Worm (Caenorhabditis elegans) whole organism, L2 larva: ENCODE results near the gene Y7A9D.1.
"Not testable (repeated sequence)": the region's sequence is repeated elsewhere in the genome, so short reads cannot be mapped to it uniquely, and the experiment has no call there.

Source experiments
- C34F6.9 ChIP-seq: fragments of 150-350 bp; optimal IDR thresholded peaks from 2 replicates; lab custom pipeline; 2014; ENCODE audit warnings: missing biosample characterization, missing genetic modification characterization
- F13H6.1 ChIP-seq: sonication (generic microtip); optimal IDR thresholded peaks from 2 replicates; lab custom pipeline; 2016; ENCODE audit warnings: missing genetic modification characterization, missing compliant biosample characterization
- Y55F3AM.14 ChIP-seq: fragments of 200-800 bp; sonication (Bioruptor generic); optimal IDR thresholded peaks from 2 replicates; lab custom pipeline; 2018; ENCODE audit warnings: mild to moderate bottlenecking, missing genetic modification characterization, missing compliant biosample characterization
- alr-1 ChIP-seq: fragments of 150-350 bp; optimal IDR thresholded peaks from 2 replicates; lab custom pipeline; 2014; ENCODE audit warnings: missing biosample characterization, missing genetic modification characterization
- ama-1 ChIP-seq: fragments of 150-350 bp; optimal IDR thresholded peaks from 2 replicates; lab custom pipeline; 2018; ENCODE audit warnings: inconsistent platforms
- ceh-16 ChIP-seq: fragments of 150-350 bp; optimal IDR thresholded peaks from 2 replicates; lab custom pipeline; 2014; ENCODE audit warnings: missing biosample characterization, missing genetic modification characterization
- ceh-82 ChIP-seq: fragments of 150-350 bp; optimal IDR thresholded peaks from 2 replicates; lab custom pipeline; 2014; ENCODE audit warnings: missing biosample characterization, missing genetic modification characterization
- crh-2 ChIP-seq: sonication (generic microtip); optimal IDR thresholded peaks from 2 replicates; lab custom pipeline; 2017; ENCODE audit warnings: missing biosample characterization, missing genetic modification characterization
- egl-27 ChIP-seq: sonication (generic microtip); optimal IDR thresholded peaks from 3 replicates; lab custom pipeline; 2017; ENCODE audit warnings: missing biosample characterization, missing genetic modification reagents, missing genetic modification characterization
- elt-1 ChIP-seq: fragments of 150-350 bp; optimal IDR thresholded peaks from 2 replicates; lab custom pipeline; 2014; ENCODE audit warnings: missing biosample characterization, missing genetic modification characterization
- elt-3 ChIP-seq: sonication (generic microtip); optimal IDR thresholded peaks from 2 replicates; lab custom pipeline; 2017; ENCODE audit warnings: missing biosample characterization, missing genetic modification characterization
- fos-1 ChIP-seq: fragments of 150-350 bp; optimal IDR thresholded peaks from 2 replicates; lab custom pipeline; 2014; ENCODE audit warnings: missing biosample characterization, missing genetic modification characterization
- gmeb-1 ChIP-seq: fragments of 150-350 bp; optimal IDR thresholded peaks from 2 replicates; lab custom pipeline; 2014; ENCODE audit warnings: missing biosample characterization, missing genetic modification characterization
- lin-11 ChIP-seq: fragments of 150-350 bp; sonication (generic microtip); optimal IDR thresholded peaks from 2 replicates; lab custom pipeline; 2014; ENCODE audit warnings: missing biosample characterization, missing genetic modification characterization, inconsistent platforms, mixed read lengths
- lin-13 ChIP-seq: fragments of 150-350 bp; optimal IDR thresholded peaks from 2 replicates; lab custom pipeline; 2014; ENCODE audit warnings: missing biosample characterization, missing genetic modification reagents, missing genetic modification characterization
- lsy-2 ChIP-seq, 2 experiments: fragments of 150-350 bp in 1 of 2; sonication (generic microtip) in 1 of 2; optimal IDR thresholded peaks; 2 replicates each; lab custom pipeline; 2014 to 2017; ENCODE audit warnings: missing biosample characterization in 2 of 2, missing genetic modification characterization in 2 of 2
- mab-5 ChIP-seq: fragments of 150-350 bp; optimal IDR thresholded peaks from 2 replicates; lab custom pipeline; 2014; ENCODE audit warnings: missing biosample characterization, missing genetic modification characterization
- mdl-1 ChIP-seq, 2 experiments: fragments of 150-350 bp in 1 of 2; sonication (generic microtip) in 1 of 2; optimal IDR thresholded peaks; 2 replicates each; lab custom pipeline; 2017; ENCODE audit warnings: missing biosample characterization in 2 of 2, missing genetic modification characterization in 2 of 2
- nhr-10 ChIP-seq: sonication (generic microtip); optimal IDR thresholded peaks from 2 replicates; lab custom pipeline; 2017; ENCODE audit warnings: missing biosample characterization, missing genetic modification characterization
- nhr-11 ChIP-seq: fragments of 150-350 bp; optimal IDR thresholded peaks from 2 replicates; lab custom pipeline; 2014; ENCODE audit warnings: missing biosample characterization, missing genetic modification characterization
- nhr-12 ChIP-seq: fragments of 150-350 bp; optimal IDR thresholded peaks from 2 replicates; lab custom pipeline; 2014; ENCODE audit warnings: missing biosample characterization, missing genetic modification characterization
- nhr-129 ChIP-seq: fragments of 150-350 bp; optimal IDR thresholded peaks from 2 replicates; lab custom pipeline; 2014; ENCODE audit warnings: missing biosample characterization, missing genetic modification characterization
- nhr-21 ChIP-seq: fragments of 150-350 bp; optimal IDR thresholded peaks from 2 replicates; lab custom pipeline; 2014; ENCODE audit warnings: missing biosample characterization, missing genetic modification characterization
- nhr-25 ChIP-seq: fragments of 150-350 bp; sonication (generic microtip); optimal IDR thresholded peaks from 3 replicates; lab custom pipeline; 2014; ENCODE audit warnings: missing biosample characterization, missing genetic modification characterization
- nhr-6 ChIP-seq: fragments of 150-350 bp; optimal IDR thresholded peaks from 2 replicates; lab custom pipeline; 2014; ENCODE audit warnings: missing biosample characterization, missing genetic modification characterization
- sem-4 ChIP-seq: fragments of 150-350 bp; optimal IDR thresholded peaks from 2 replicates; lab custom pipeline; 2014; ENCODE audit warnings: missing biosample characterization, missing genetic modification reagents, missing genetic modification characterization
- skn-1 ChIP-seq: sonication (generic microtip); optimal IDR thresholded peaks from 2 replicates; lab custom pipeline; 2017; ENCODE audit warnings: missing biosample characterization, missing genetic modification characterization
- sma-3 ChIP-seq: sonication (generic microtip); optimal IDR thresholded peaks from 2 replicates; lab custom pipeline; 2016; ENCODE audit warnings: missing genetic modification reagents, missing genetic modification characterization, missing compliant biosample characterization
- sma-9 ChIP-seq, 2 experiments: fragments of 150-350 bp in 1 of 2; sonication (generic microtip) in 1 of 2; optimal IDR thresholded peaks; 2 replicates each; lab custom pipeline; 2014 to 2016; ENCODE audit warnings: missing genetic modification characterization in 2 of 2, mild to moderate bottlenecking in 1 of 2, missing biosample characterization in 1 of 2, missing compliant biosample characterization in 1 of 2, missing genetic modification reagents in 1 of 2, moderate library complexity in 1 of 2
- snpc-4 ChIP-seq: fragments of 150-350 bp; optimal IDR thresholded peaks from 2 replicates; lab custom pipeline; 2014; ENCODE audit warnings: missing biosample characterization, missing genetic modification characterization
- unc-55 ChIP-seq: fragments of 150-350 bp; sonication (generic microtip); optimal IDR thresholded peaks from 3 replicates; lab custom pipeline; 2014; ENCODE audit warnings: missing biosample characterization, missing genetic modification reagents, missing genetic modification characterization
- unc-62 ChIP-seq: fragments of 150-350 bp; optimal IDR thresholded peaks from 2 replicates; lab custom pipeline; 2014; ENCODE audit warnings: missing biosample characterization, missing genetic modification reagents, missing genetic modification characterization
- ztf-1 ChIP-seq: fragments of 200-800 bp; sonication (Bioruptor generic); conservative IDR thresholded peaks from 2 replicates; pipeline ENCODE4 v1.3.6; 2022; ENCODE audit warnings: missing genetic modification characterization, missing compliant biosample characterization
- ztf-4 ChIP-seq: fragments of 150-350 bp; optimal IDR thresholded peaks from 2 replicates; lab custom pipeline; 2014; ENCODE audit warnings: missing biosample characterization, missing genetic modification characterization

The Y7A9D.1 gene

DNA sequence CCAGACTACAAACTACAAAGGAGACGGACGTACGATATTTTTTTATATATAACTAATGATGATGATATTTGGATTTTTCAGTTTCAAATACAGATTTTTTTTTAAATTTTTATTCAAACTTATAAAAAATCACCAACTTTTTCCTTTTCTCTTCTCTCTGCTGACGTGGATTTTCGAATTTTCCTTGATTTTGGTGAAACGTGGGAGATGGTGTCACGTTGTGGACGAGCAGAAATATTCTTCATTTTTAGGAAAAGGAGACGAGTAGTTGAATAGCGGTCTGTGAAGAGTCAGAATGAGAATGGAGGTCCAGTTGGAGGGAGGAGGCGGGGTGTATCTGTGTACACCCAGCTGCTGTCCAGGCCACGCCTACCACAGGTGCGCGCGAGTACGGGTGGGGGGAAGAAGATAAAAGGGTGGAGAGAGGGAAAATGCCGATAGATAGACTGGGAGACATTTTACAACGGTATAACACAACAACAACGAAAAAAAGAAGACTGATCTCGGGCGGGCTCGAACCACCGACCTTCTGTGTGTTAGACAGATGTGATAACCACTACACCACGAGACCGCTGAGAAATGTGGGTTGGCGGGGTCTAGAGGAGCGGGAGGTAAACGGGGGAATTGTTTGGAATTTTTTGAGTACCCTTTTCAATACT is at the start of gene Y7A9D.1:
Gene Y7A9D.1, minus strand, starts transcription at position 283 of the 659 bp plus-strand sequence.
- peak; percentile 67 for TF ChIP-seq nhr-21 (tag; lab: Kevin White, UChicago)
- peak; percentile 52 for TF ChIP-seq sma-3
- TF ChIP-seq nhr-129 (tag; lab: Kevin White, UChicago), result peak; percentile 57
- TF ChIP-seq C34F6.9 (tag; lab: Kevin White, UChicago), result peak; percentile 23
- peak; percentile 29 for TF ChIP-seq lin-13 (GFP tag; lab: Kevin White, UChicago)
- peak; percentile 16 for TF ChIP-seq unc-55 (GFP tag; lab: Kevin White, UChicago)
- peak; percentile 39 for TF ChIP-seq gmeb-1 (tag; lab: Kevin White, UChicago)
- TF ChIP-seq Y55F3AM.14 (GFP tag; lab: Kevin White, UChicago), result no peak
- no peak for TF ChIP-seq ztf-4
- no peak for TF ChIP-seq skn-1
- peak; percentile 5 for TF ChIP-seq F13H6.1 (tag; lab: Kevin White, UChicago)
- no peak for TF ChIP-seq elt-3 (tag; lab: Kevin White, UChicago)
- no peak for TF ChIP-seq sem-4 (tag; lab: Kevin White, UChicago)
- TF ChIP-seq fos-1 (tag; lab: Kevin White, UChicago), result peak; percentile 46
- TF ChIP-seq egl-27, result no peak
- peak; percentile 3 for TF ChIP-seq nhr-25
- no peak for TF ChIP-seq alr-1 (tag; lab: Kevin White, UChicago)
- no peak for TF ChIP-seq ceh-82
- TF ChIP-seq lin-11 (tag; lab: Kevin White, UChicago), result peak; percentile 26
- TF ChIP-seq mab-5 (tag; lab: Kevin White, UChicago), result no peak
- no peak for TF ChIP-seq ama-1
- TF ChIP-seq nhr-12 (tag; lab: Kevin White, UChicago), result no peak
- TF ChIP-seq lsy-2 (tag; optimal IDR thresholded peaks at IDR 0.05; lab: Kevin White, UChicago), result peak in 1 of 2 experiments; percentile 16

DNA sequence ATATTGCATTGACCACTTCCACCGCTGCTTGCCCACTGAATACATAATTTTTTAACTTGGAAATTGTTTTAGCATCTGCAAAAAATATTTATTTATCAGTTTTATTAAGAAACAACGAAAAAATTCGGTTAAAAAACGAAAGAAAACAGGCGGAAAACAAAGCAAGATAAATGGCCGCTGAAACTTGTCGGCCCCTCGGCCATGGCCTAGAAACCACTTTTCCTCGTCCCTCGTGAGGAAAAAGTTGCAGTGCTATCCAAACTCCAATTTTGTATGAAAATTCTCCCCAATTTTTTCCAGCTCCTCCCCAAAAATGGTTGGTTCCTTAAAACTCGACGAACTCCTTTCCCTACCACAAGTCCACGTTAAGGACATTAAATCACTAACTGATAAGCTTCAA is 42.3 kb upstream of the Y7A9D.1 start, which contains the start of gene Y10G11A.1:
Gene Y10G11A.1, plus strand, starts transcription at position 301 of the 400 bp plus-strand sequence.
- TF ChIP-seq nhr-10; mdl-1 (tag; optimal IDR thresholded peaks at IDR 0.05; lab: Kevin White, UChicago); lin-13 (GFP tag; lab: Kevin White, UChicago): not testable (repeated sequence)

DNA sequence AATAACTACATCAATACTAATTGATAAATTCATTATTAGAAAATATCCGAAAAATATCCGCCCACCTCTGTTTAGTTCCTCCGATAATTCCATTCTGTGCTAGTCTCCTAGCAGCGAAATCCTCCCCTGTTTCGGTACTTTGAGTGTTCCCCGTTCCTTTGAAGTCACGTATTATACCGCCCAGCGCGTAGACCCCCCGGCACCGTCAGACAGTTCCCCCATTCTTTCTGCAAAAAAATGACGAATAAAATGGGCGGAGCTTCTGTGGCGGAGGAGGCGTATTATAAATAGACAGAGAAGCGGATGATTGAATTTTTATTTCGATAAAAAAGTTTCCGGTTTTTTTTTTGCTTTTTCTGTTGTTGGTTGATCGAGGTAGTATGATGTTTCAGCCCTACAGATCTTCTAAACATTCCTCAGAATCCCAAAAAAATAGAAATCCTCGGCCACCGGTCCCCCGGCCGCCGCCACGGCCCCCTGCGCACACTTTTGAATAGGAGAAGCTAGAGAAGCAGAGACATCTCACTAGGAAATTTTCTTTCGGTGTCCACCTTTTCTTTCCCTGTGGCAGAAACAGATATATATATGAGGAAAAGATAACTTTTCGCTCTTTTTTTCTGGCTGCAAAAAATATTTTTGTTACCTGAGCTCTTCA is 40.0 kb upstream of the Y7A9D.1 start:
- peak; percentile 26 for TF ChIP-seq unc-55 (GFP tag; lab: Kevin White, UChicago)
- peak in 1 of 2 experiments; percentile 0 for TF ChIP-seq lsy-2 (tag; optimal IDR thresholded peaks at IDR 0.05; lab: Kevin White, UChicago)
- TF ChIP-seq nhr-21 (tag; lab: Kevin White, UChicago), result no peak

DNA sequence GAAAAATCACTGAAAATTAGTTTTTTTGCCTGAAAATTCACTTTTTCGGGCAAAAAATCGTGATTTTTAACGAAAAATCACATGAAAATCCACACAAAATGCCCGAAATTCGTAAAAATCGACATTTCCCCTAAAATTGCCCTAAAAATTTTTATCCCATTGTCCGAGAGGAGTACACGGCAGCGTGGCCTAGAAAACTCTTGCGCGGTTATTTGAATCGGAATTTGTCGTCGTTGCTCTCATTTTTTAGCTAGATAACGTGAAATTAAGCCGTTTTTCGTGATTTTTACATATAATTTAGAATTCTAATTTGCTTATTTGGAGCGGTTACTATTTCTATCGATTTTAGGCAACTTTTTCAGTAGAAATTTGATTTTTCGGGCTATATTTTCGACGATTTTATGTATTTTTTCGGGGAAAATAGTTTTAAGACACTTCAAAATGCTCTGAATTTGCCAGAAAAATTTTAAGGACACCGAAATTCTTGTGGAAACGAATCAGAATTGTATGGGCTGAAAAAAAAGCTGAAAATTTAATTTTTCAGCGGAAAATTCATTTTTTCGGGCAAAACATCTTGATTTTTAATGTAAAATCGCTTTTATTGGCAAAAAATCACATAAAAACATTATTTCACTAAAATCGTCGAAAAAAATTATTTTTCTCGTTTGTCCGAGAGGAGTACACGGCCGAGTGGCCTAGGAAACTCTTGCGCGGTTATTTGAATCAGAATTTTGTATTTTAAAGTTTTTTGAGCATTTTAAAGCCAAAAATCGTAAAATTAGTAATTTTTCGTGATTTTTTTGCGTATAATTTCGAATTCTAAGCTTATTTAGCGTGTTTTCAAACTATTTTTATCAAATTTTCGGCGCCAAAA is 33.3 kb upstream of the Y7A9D.1 start:
- peak; percentile 80 for TF ChIP-seq F13H6.1 (tag; lab: Kevin White, UChicago)
- no peak for TF ChIP-seq mdl-1 (tag; optimal IDR thresholded peaks at IDR 0.05; lab: Kevin White, UChicago)
- no peak for TF ChIP-seq ama-1
- TF ChIP-seq lin-13 (GFP tag; lab: Kevin White, UChicago), result peak; percentile 70
- TF ChIP-seq skn-1, result no peak
- no peak for TF ChIP-seq lin-11 (tag; lab: Kevin White, UChicago)
- peak; percentile 59 for TF ChIP-seq nhr-25
- TF ChIP-seq alr-1 (tag; lab: Kevin White, UChicago), result no peak
- TF ChIP-seq sma-9 (GFP tag; optimal IDR thresholded peaks at IDR 0.05; lab: Kevin White, UChicago), result peak; percentile 92
- TF ChIP-seq sma-9 (tag; optimal IDR thresholded peaks at IDR 0.05; lab: Kevin White, UChicago), result no peak
- TF ChIP-seq snpc-4, result peak; percentile 45
- 0 out of 2 replicates have a peak, but pooled peaks have one; percentile 71 for TF ChIP-seq ztf-1 (GFP tag; lab: Robert Waterston, UW)
- TF ChIP-seq lsy-2 (tag; optimal IDR thresholded peaks at IDR 0.05; lab: Kevin White, UChicago), result peak; percentile 68 to 83
- peak; percentile 17 for TF ChIP-seq Y55F3AM.14 (GFP tag; lab: Kevin White, UChicago)
- TF ChIP-seq nhr-129 (tag; lab: Kevin White, UChicago), result peak; percentile 3
- no peak for TF ChIP-seq elt-1 (tag; lab: Kevin White, UChicago)
- peak; percentile 20 for TF ChIP-seq fos-1 (tag; lab: Kevin White, UChicago)
- no peak for TF ChIP-seq nhr-12 (tag; lab: Kevin White, UChicago)
- TF ChIP-seq egl-27, result peak; percentile 5
- peak; percentile 7 for TF ChIP-seq mab-5 (tag; lab: Kevin White, UChicago)
- TF ChIP-seq sma-3, result peak; percentile 86
- peak; percentile 39 for TF ChIP-seq nhr-21 (tag; lab: Kevin White, UChicago)
- TF ChIP-seq nhr-6 (tag; lab: Kevin White, UChicago), result peak; percentile 23
- TF ChIP-seq crh-2, result peak; percentile 40
- peak; percentile 76 for TF ChIP-seq unc-55 (GFP tag; lab: Kevin White, UChicago)
- TF ChIP-seq C34F6.9 (tag; lab: Kevin White, UChicago), result peak; percentile 65
- TF ChIP-seq nhr-11, result no peak
- peak; percentile 96 for TF ChIP-seq gmeb-1 (tag; lab: Kevin White, UChicago)
- TF ChIP-seq unc-62, result no peak
- TF ChIP-seq ceh-16, result no peak
- peak; percentile 8 for TF ChIP-seq sem-4 (tag; lab: Kevin White, UChicago)
- TF ChIP-seq, all 48 proteins: peak for 20
